Worm (Caenorhabditis elegans) whole organism, L4 larva: ENCODE measurements around the gene cyp-14A3.
A peak's percentile ranks its signal among the peaks of the same experiment; 100 is the strongest.

Source experiments
- D1046.2 ChIP-seq: fragments of 200-800 bp; sonication (Bioruptor generic); IDR thresholded peaks from 2 replicates; pipeline ENCODE4 v1.3.6; 2022; ENCODE audit warnings: missing genetic modification characterization, missing compliant biosample characterization
- F10B5.3 ChIP-seq: sonication (generic microtip); optimal IDR thresholded peaks from 2 replicates; lab custom pipeline; 2016; ENCODE audit warnings: mild to moderate bottlenecking, missing genetic modification characterization, missing compliant biosample characterization
- F26F4.8 ChIP-seq: fragments of 200-800 bp; sonication (Bioruptor generic); conservative IDR thresholded peaks from 2 replicates; pipeline ENCODE4 v1.3.6; 2022; ENCODE audit warnings: missing genetic modification characterization, missing compliant biosample characterization
- F37D6.2 ChIP-seq: sonication (generic microtip); optimal IDR thresholded peaks from 2 replicates; lab custom pipeline; 2016; ENCODE audit warnings: mild to moderate bottlenecking, missing genetic modification characterization, missing compliant biosample characterization
- R02D3.7 ChIP-seq: fragments of 150-350 bp; sonication (generic microtip); optimal IDR thresholded peaks from 3 replicates; lab custom pipeline; 2014; ENCODE audit warnings: missing biosample characterization, missing genetic modification characterization
- T20F7.1 ChIP-seq: fragments of 200-800 bp; sonication (Bioruptor generic); optimal IDR thresholded peaks from 2 replicates; lab custom pipeline; 2018; ENCODE audit warnings: mild to moderate bottlenecking, missing genetic modification characterization, missing compliant biosample characterization
- T26A8.4 ChIP-seq: fragments of 200-800 bp; sonication (Bioruptor generic); IDR thresholded peaks from 2 replicates; pipeline ENCODE4 v1.3.6; 2022; ENCODE audit warnings: missing genetic modification characterization, missing compliant biosample characterization
- ZK337.2 ChIP-seq: fragments of 200-800 bp; sonication (Bioruptor generic); IDR thresholded peaks from 2 replicates; pipeline ENCODE4 v1.3.6; 2022; ENCODE audit warnings: missing genetic modification reagents, missing genetic modification characterization, missing compliant biosample characterization
- aly-2 ChIP-seq: sonication (generic microtip); optimal IDR thresholded peaks from 2 replicates; lab custom pipeline; 2018; ENCODE audit warnings: missing biosample characterization, missing genetic modification characterization
- ama-1 ChIP-seq: fragments of 150-350 bp; optimal IDR thresholded peaks from 2 replicates; lab custom pipeline; 2014; ENCODE audit warnings: inconsistent platforms, mixed read lengths
- arid-1 ChIP-seq: fragments of 200-800 bp; sonication (Bioruptor generic); conservative IDR thresholded peaks from 2 replicates; pipeline ENCODE4 v1.3.6; 2022; ENCODE audit warnings: missing genetic modification reagents, missing genetic modification characterization, missing compliant biosample characterization
- attf-4 ChIP-seq: sonication (generic microtip); optimal IDR thresholded peaks from 3 replicates; lab custom pipeline; 2017; ENCODE audit warnings: missing biosample characterization, missing genetic modification characterization
- ceh-20 ChIP-seq: fragments of 200-800 bp; sonication (Bioruptor generic); IDR thresholded peaks from 2 replicates; pipeline ENCODE4 v1.3.6; 2022; ENCODE audit warnings: missing genetic modification reagents, missing genetic modification characterization, missing compliant biosample characterization
- ceh-62 ChIP-seq: sonication (generic microtip); optimal IDR thresholded peaks from 2 replicates; lab custom pipeline; 2017; ENCODE audit warnings: missing biosample characterization, missing genetic modification characterization
- ces-1 ChIP-seq: fragments of 150-350 bp; sonication (generic microtip); optimal IDR thresholded peaks from 4 replicates; lab custom pipeline; 2014; ENCODE audit warnings: missing biosample characterization, missing genetic modification reagents, missing genetic modification characterization
- ctbp-1 ChIP-seq: fragments of 200-800 bp; sonication (Bioruptor generic); IDR thresholded peaks from 2 replicates; pipeline ENCODE4 v1.3.6; 2022; ENCODE audit warnings: missing genetic modification reagents, missing genetic modification characterization, missing compliant biosample characterization
- daf-12 ChIP-seq: fragments of 150-350 bp; optimal IDR thresholded peaks from 2 replicates; lab custom pipeline; 2014; ENCODE audit warnings: missing biosample characterization, missing genetic modification reagents, missing genetic modification characterization
- daf-16 ChIP-seq, 3 experiments: sonication (generic microtip); optimal IDR thresholded peaks; 2 replicates each; lab custom pipeline; 2016 to 2017; ENCODE audit warnings: missing genetic modification characterization in 3 of 3, missing genetic modification reagents in 3 of 3, mild to moderate bottlenecking in 2 of 3, missing compliant biosample characterization in 2 of 3, missing biosample characterization in 1 of 3, moderate library complexity in 1 of 3
- daf-8 ChIP-seq: fragments of 200-800 bp; sonication (Bioruptor generic); IDR thresholded peaks from 2 replicates; pipeline ENCODE4 v1.3.6; 2022; ENCODE audit warnings: missing genetic modification characterization, missing compliant biosample characterization
- dmd-8 ChIP-seq: fragments of 200-800 bp; sonication (Bioruptor generic); IDR thresholded peaks from 2 replicates; pipeline ENCODE4 v1.3.6; 2022; ENCODE audit warnings: missing genetic modification characterization, missing compliant biosample characterization
- dmd-9 ChIP-seq: fragments of 200-800 bp; sonication (Bioruptor generic); IDR thresholded peaks from 2 replicates; pipeline ENCODE4 v1.3.6; 2022; ENCODE audit warnings: missing genetic modification reagents, missing genetic modification characterization, missing compliant biosample characterization
- dpl-1 ChIP-seq: fragments of 150-350 bp; optimal IDR thresholded peaks from 2 replicates; lab custom pipeline; 2014; ENCODE audit warnings: missing biosample characterization, missing genetic modification reagents, missing genetic modification characterization
- fos-1 ChIP-seq: fragments of 150-350 bp; optimal IDR thresholded peaks from 2 replicates; lab custom pipeline; 2014; ENCODE audit warnings: missing biosample characterization, missing genetic modification characterization
- hif-1 ChIP-seq, 2 experiments: sonication (generic microtip); optimal IDR thresholded peaks; 2 replicates each; lab custom pipeline; 2016 to 2017; ENCODE audit warnings: missing compliant biosample characterization in 2 of 2, missing genetic modification characterization in 2 of 2, missing genetic modification reagents in 2 of 2, missing genotype in 2 of 2, mild to moderate bottlenecking in 1 of 2
- hlh-11 ChIP-seq: fragments of 200-800 bp; sonication (Bioruptor generic); optimal IDR thresholded peaks from 2 replicates; lab custom pipeline; 2018; ENCODE audit warnings: mild to moderate bottlenecking, missing genetic modification characterization, missing compliant biosample characterization
- hlh-30 ChIP-seq: sonication (generic microtip); optimal IDR thresholded peaks from 2 replicates; lab custom pipeline; 2017; ENCODE audit warnings: antibody characterized with exemption, mild to moderate bottlenecking, missing genetic modification characterization, missing compliant biosample characterization; ENCODE audit not compliant: insufficient read depth
- lin-15B ChIP-seq: fragments of 150-350 bp; sonication (generic microtip); optimal IDR thresholded peaks from 3 replicates; lab custom pipeline; 2014; ENCODE audit warnings: missing biosample characterization, missing genetic modification characterization
- lin-38 ChIP-seq: fragments of 200-800 bp; sonication (Bioruptor generic); IDR thresholded peaks from 2 replicates; pipeline ENCODE4 v1.3.6; 2022; ENCODE audit warnings: missing genetic modification reagents, missing genetic modification characterization, missing compliant biosample characterization
- mdl-1 ChIP-seq, 2 experiments: fragments of 150-350 bp in 1 of 2; sonication (generic microtip) in 1 of 2; optimal IDR thresholded peaks; 2 replicates each; lab custom pipeline; 2014 to 2017; ENCODE audit warnings: missing biosample characterization in 2 of 2, missing genetic modification characterization in 2 of 2
- mep-1 ChIP-seq: fragments of 150-350 bp; sonication (generic microtip); optimal IDR thresholded peaks from 3 replicates; lab custom pipeline; 2014; ENCODE audit warnings: missing biosample characterization, missing genetic modification characterization
- mxl-2 ChIP-seq: fragments of 200-800 bp; sonication (Bioruptor generic); conservative IDR thresholded peaks from 2 replicates; pipeline ENCODE4 v1.3.6; 2022; ENCODE audit warnings: missing genetic modification reagents, missing genetic modification characterization, missing compliant biosample characterization
- nhr-10 ChIP-seq: fragments of 150-350 bp; optimal IDR thresholded peaks from 2 replicates; lab custom pipeline; 2014; ENCODE audit warnings: missing biosample characterization, missing genetic modification characterization
- nhr-237 ChIP-seq: sonication (generic microtip); optimal IDR thresholded peaks from 2 replicates; lab custom pipeline; 2017; ENCODE audit warnings: missing biosample characterization, missing genetic modification characterization
- nhr-28 ChIP-seq: fragments of 150-350 bp; optimal IDR thresholded peaks from 2 replicates; lab custom pipeline; 2014; ENCODE audit warnings: missing biosample characterization, missing genetic modification characterization
- nhr-42 ChIP-seq: fragments of 200-800 bp; sonication (Bioruptor generic); IDR thresholded peaks from 2 replicates; pipeline ENCODE4 v1.3.6; 2022; ENCODE audit warnings: missing genetic modification characterization, missing compliant biosample characterization
- nhr-6 ChIP-seq: fragments of 150-350 bp; optimal IDR thresholded peaks from 2 replicates; lab custom pipeline; 2014; ENCODE audit warnings: missing biosample characterization, missing genetic modification characterization
- nhr-76 ChIP-seq: fragments of 150-350 bp; optimal IDR thresholded peaks from 2 replicates; lab custom pipeline; 2014; ENCODE audit warnings: missing biosample characterization, missing genetic modification characterization
- pha-4 ChIP-seq, 2 experiments: fragments of 150-350 bp in 1 of 2; fragments of 200-800 bp in 1 of 2; sonication (Bioruptor generic) in 1 of 2; IDR thresholded peaks in 1 of 2; optimal IDR thresholded peaks in 1 of 2; 2 replicates each; pipeline versions ENCODE4 v1.3.6 to Lab custom; 2014 to 2022; ENCODE audit warnings: missing genetic modification characterization in 2 of 2, missing genetic modification reagents in 2 of 2, missing biosample characterization in 1 of 2, missing compliant biosample characterization in 1 of 2
- rbr-2 ChIP-seq: sonication (generic microtip); optimal IDR thresholded peaks from 2 replicates; lab custom pipeline; 2016; ENCODE audit warnings: missing genotype, missing genetic modification characterization, missing compliant biosample characterization
- saeg-2 ChIP-seq: fragments of 200-800 bp; sonication (Bioruptor generic); IDR thresholded peaks from 2 replicates; pipeline ENCODE4 v1.3.6; 2022; ENCODE audit warnings: missing genetic modification reagents, missing genetic modification characterization, missing compliant biosample characterization
- snpc-1.2 ChIP-seq: fragments of 200-800 bp; sonication (Bioruptor generic); IDR thresholded peaks from 2 replicates; pipeline ENCODE4 v1.3.6; 2022; ENCODE audit warnings: missing genetic modification reagents, missing genetic modification characterization, missing compliant biosample characterization
- spr-3 ChIP-seq: fragments of 200-800 bp; sonication (Bioruptor generic); optimal IDR thresholded peaks from 2 replicates; lab custom pipeline; 2018; ENCODE audit warnings: mild to moderate bottlenecking, missing genetic modification characterization, missing compliant biosample characterization
- tra-1 ChIP-seq: fragments of 200-800 bp; sonication (Bioruptor generic); IDR thresholded peaks from 2 replicates; pipeline ENCODE4 v1.3.6; 2022; ENCODE audit warnings: missing genetic modification reagents, missing genetic modification characterization, missing compliant biosample characterization
- unc-130 ChIP-seq: sonication (generic microtip); optimal IDR thresholded peaks from 2 replicates; lab custom pipeline; 2016; ENCODE audit warnings: missing genetic modification reagents, missing genetic modification characterization, missing compliant biosample characterization
- unc-62 ChIP-seq, 3 experiments: fragments of 150-350 bp in 1 of 3; sonication (generic microtip); optimal IDR thresholded peaks in 2 of 3; peaks in 1 of 3; 1 replicate in 1 of 3; 2 replicates in 2 of 3; lab custom pipeline; 2014 to 2017; ENCODE audit warnings: missing biosample characterization in 3 of 3, missing genetic modification characterization in 3 of 3, missing genetic modification reagents in 3 of 3, missing genotype in 1 of 3
- vab-7 ChIP-seq: fragments of 200-800 bp; sonication (Bioruptor generic); IDR thresholded peaks from 2 replicates; pipeline ENCODE4 v1.3.6; 2022; ENCODE audit warnings: missing genetic modification reagents, missing genetic modification characterization, missing compliant biosample characterization
- zag-1 ChIP-seq: fragments of 150-350 bp; optimal IDR thresholded peaks from 2 replicates; lab custom pipeline; 2014; ENCODE audit warnings: missing biosample characterization, missing genetic modification characterization
- zfp-3 ChIP-seq: fragments of 200-800 bp; sonication (Bioruptor generic); conservative IDR thresholded peaks from 2 replicates; pipeline ENCODE4 v1.3.6; 2022; ENCODE audit warnings: missing genetic modification reagents, missing genetic modification characterization, missing compliant biosample characterization
- zip-11 ChIP-seq: fragments of 200-800 bp; sonication (Bioruptor generic); IDR thresholded peaks from 2 replicates; pipeline ENCODE4 v1.3.6; 2022; ENCODE audit warnings: missing genetic modification characterization, missing compliant biosample characterization
- ztf-11 ChIP-seq: fragments of 150-350 bp; optimal IDR thresholded peaks from 2 replicates; lab custom pipeline; 2014; ENCODE audit warnings: missing biosample characterization, missing genetic modification characterization

Gene cyp-14A3

DNA sequence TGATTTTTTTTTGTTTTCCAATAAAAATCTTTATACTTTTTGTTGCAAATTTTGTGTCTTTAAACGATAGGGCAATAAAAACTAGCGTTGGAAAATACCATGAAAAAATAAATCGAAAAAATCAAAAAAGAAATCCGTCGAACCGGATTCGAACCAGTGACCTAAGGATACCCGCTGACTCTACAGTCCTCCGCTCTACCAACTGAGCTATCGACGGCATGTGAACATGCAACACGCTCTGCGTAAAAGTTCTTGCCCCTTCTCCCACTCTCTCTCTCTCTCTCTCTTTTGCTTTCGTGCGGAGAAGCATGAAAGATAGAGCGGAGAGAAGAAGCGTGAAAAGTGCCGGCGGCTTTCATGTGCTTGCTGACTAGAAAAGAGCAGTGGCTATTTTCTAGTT lies 9.5 kb downstream of the cyp-14A3 start:
- TF ChIP-seq saeg-2 (GFP tag; lab: Robert Waterston, UW) (peak; percentile 77), unc-130 (GFP tag; lab: Kevin White, UChicago) (peak; percentile 14), ceh-20 (GFP tag; lab: Robert Waterston, UW) (peak; percentile 59; the same call in 1 of the 2 replicates), daf-16 (GFP tag; optimal IDR thresholded peaks at IDR 0.05; lab: Kevin White, UChicago) (peak; percentile 59 to 81), daf-16 (tag; optimal IDR thresholded peaks at IDR 0.05; lab: Kevin White, UChicago) (peak; percentile 44), lin-15B (tag; lab: Kevin White, UChicago) (no peak), mep-1 (tag; lab: Kevin White, UChicago) (no peak), rbr-2 (tag; lab: Kevin White, UChicago) (peak; percentile 64), zip-11 (GFP tag; lab: Robert Waterston, UW) (peak; percentile 65; the same call in 1 of the 2 replicates), pha-4 (GFP tag; IDR thresholded peaks at IDR 0.05; lab: Robert Waterston, UW) (peak; percentile 89), pha-4 (tag; optimal IDR thresholded peaks at IDR 0.05; lab: Kevin White, UChicago) (no peak), snpc-1.2 (peak; percentile 89), dmd-9 (GFP tag; lab: Robert Waterston, UW) (peak; percentile 77; the same call in 1 of the 2 replicates), spr-3 (GFP tag; lab: Kevin White, UChicago) (peak; percentile 15), F26F4.8 (GFP tag; lab: Robert Waterston, UW) (peak; percentile 94), ZK337.2 (GFP tag; lab: Robert Waterston, UW) (peak; percentile 82), nhr-6 (no peak), ceh-62 (tag; lab: Kevin White, UChicago) (no peak), nhr-237 (tag; lab: Kevin White, UChicago) (no peak), F10B5.3 (tag; lab: Kevin White, UChicago) (peak; percentile 53), fos-1 (tag; lab: Kevin White, UChicago) (no peak), tra-1 (GFP tag; lab: Robert Waterston, UW) (peak; percentile 67; the same call in 1 of the 2 replicates), T20F7.1 (no peak), R02D3.7 (no peak), dpl-1 (no peak), zag-1 (no peak), mxl-2 (peak; percentile 79; the same call in 1 of the 2 replicates), nhr-76 (tag; lab: Kevin White, UChicago) (no peak), lin-38 (GFP tag; lab: Robert Waterston, UW) (no peak), daf-12 (tag; lab: Kevin White, UChicago) (no peak), nhr-42 (GFP tag; lab: Robert Waterston, UW) (0 out of 2 replicates have a peak, but pooled peaks have one; percentile 71), dmd-8 (GFP tag; lab: Robert Waterston, UW) (peak; percentile 87), hif-1 (tag; optimal IDR thresholded peaks at IDR 0.05; lab: Kevin White, UChicago) (peak; percentile 33 to 51), unc-62 (GFP tag; optimal IDR thresholded peaks at IDR 0.05 in 1 of 2; lab: Kevin White, UChicago) (peak in 1 of 2 experiments; percentile 78), unc-62 (tag; optimal IDR thresholded peaks at IDR 0.05; lab: Kevin White, UChicago) (no peak), ces-1 (no peak), hlh-30 (tag; lab: Kevin White, UChicago) (peak; percentile 70), aly-2 (tag; lab: Kevin White, UChicago) (no peak), D1046.2 (GFP tag; lab: Robert Waterston, UW) (peak; percentile 80; the same call in 1 of the 2 replicates), nhr-10 (tag; lab: Kevin White, UChicago) (no peak), arid-1 (GFP tag; lab: Robert Waterston, UW) (peak; percentile 93), F37D6.2 (tag; lab: Kevin White, UChicago) (peak; percentile 59), T26A8.4 (GFP tag; lab: Robert Waterston, UW) (no peak; the same call in 1 of the 2 replicates), vab-7 (peak; percentile 93), zfp-3 (GFP tag; lab: Robert Waterston, UW) (peak; percentile 65; the same call in 1 of the 2 replicates), daf-8 (GFP tag; lab: Robert Waterston, UW) (0 out of 2 replicates have a peak, but pooled peaks have one; percentile 58), nhr-28 (tag; lab: Kevin White, UChicago) (peak; percentile 46), ztf-11 (tag; lab: Kevin White, UChicago) (no peak), hlh-11 (peak; percentile 41), ctbp-1 (GFP tag; lab: Robert Waterston, UW) (peak; percentile 82), mdl-1 (tag; optimal IDR thresholded peaks at IDR 0.05; lab: Kevin White, UChicago) (peak; percentile 22 to 72), ama-1 (lab: Kevin White, UChicago) (no peak), attf-4 (no peak)
